Worm (Caenorhabditis elegans) whole organism, L1 larva: ENCODE measurements around the gene clec-145.

ENCODE experiments used
- C16A3.4 ChIP-seq: fragments of 150-350 bp; optimal IDR thresholded peaks from 2 replicates; lab custom pipeline; 2014; ENCODE audit warnings: missing biosample characterization, missing genetic modification characterization
- aha-1 ChIP-seq: fragments of 150-350 bp; optimal IDR thresholded peaks from 2 replicates; lab custom pipeline; 2014; ENCODE audit warnings: missing biosample characterization, missing genetic modification characterization
- alr-1 ChIP-seq: fragments of 200-800 bp; sonication (Bioruptor generic); optimal IDR thresholded peaks from 2 replicates; lab custom pipeline; 2018; ENCODE audit warnings: borderline replicate concordance, mild to moderate bottlenecking, missing genetic modification characterization, missing compliant biosample characterization
- ama-1 ChIP-seq: fragments of 150-350 bp; optimal IDR thresholded peaks from 2 replicates; lab custom pipeline; 2014
- blmp-1 ChIP-seq: fragments of 150-350 bp; optimal IDR thresholded peaks from 2 replicates; lab custom pipeline; 2014; ENCODE audit warnings: missing biosample characterization, missing genetic modification characterization
- ceh-63 ChIP-seq: fragments of 200-800 bp; sonication (Bioruptor generic); optimal IDR thresholded peaks from 2 replicates; lab custom pipeline; 2018; ENCODE audit warnings: mild to moderate bottlenecking, missing genetic modification characterization, missing compliant biosample characterization
- ceh-82 ChIP-seq, 3 experiments: fragments of 150-350 bp in 1 of 3; sonication (generic microtip) in 2 of 3; optimal IDR thresholded peaks; 2 replicates each; lab custom pipeline; 2014 to 2017; ENCODE audit warnings: missing biosample characterization in 3 of 3, missing genetic modification characterization in 3 of 3
- ceh-88 ChIP-seq: fragments of 200-800 bp; sonication (Bioruptor generic); IDR thresholded peaks from 2 replicates; pipeline ENCODE4 v1.3.6; 2022; ENCODE audit warnings: missing genetic modification characterization, missing compliant biosample characterization
- dsc-1 ChIP-seq: sonication (generic microtip); optimal IDR thresholded peaks from 2 replicates; lab custom pipeline; 2016; ENCODE audit warnings: mild to moderate bottlenecking, missing genetic modification characterization, missing compliant biosample characterization
- efl-1 ChIP-seq, 4 experiments: fragments of 150-350 bp; optimal IDR thresholded peaks in 3 of 4; peaks in 1 of 4; 1 replicate in 1 of 4; 2 replicates in 3 of 4; lab custom pipeline; 2014; ENCODE audit warnings: missing biosample characterization in 2 of 4, missing genetic modification characterization in 2 of 4, missing genetic modification reagents in 2 of 4
- elt-3 ChIP-seq, 6 experiments: fragments of 150-350 bp in 1 of 6; sonication (generic microtip); optimal IDR thresholded peaks; 2 replicates each; lab custom pipeline; 2017 to 2018; ENCODE audit warnings: missing biosample characterization in 6 of 6, missing genetic modification characterization in 6 of 6, inconsistent platforms in 1 of 6
- fkh-10 ChIP-seq: sonication (generic microtip); optimal IDR thresholded peaks from 2 replicates; lab custom pipeline; 2017; ENCODE audit warnings: missing biosample characterization, missing genetic modification reagents, missing genetic modification characterization
- fkh-4 ChIP-seq: sonication (generic microtip); optimal IDR thresholded peaks from 2 replicates; lab custom pipeline; 2016; ENCODE audit warnings: missing compliant biosample characterization, missing genetic modification characterization, borderline replicate concordance
- fkh-8 ChIP-seq: sonication (generic microtip); optimal IDR thresholded peaks from 2 replicates; lab custom pipeline; 2016; ENCODE audit warnings: mild to moderate bottlenecking, missing genetic modification characterization, missing compliant biosample characterization
- grh-1 ChIP-seq: fragments of 200-800 bp; sonication (Bioruptor generic); IDR thresholded peaks from 2 replicates; pipeline ENCODE4 v1.3.6; 2022; ENCODE audit warnings: missing genetic modification reagents, missing genetic modification characterization, missing compliant biosample characterization
- lin-14 ChIP-seq: fragments of 200-800 bp; sonication (Bioruptor generic); optimal IDR thresholded peaks from 2 replicates; lab custom pipeline; 2018; ENCODE audit warnings: mild to moderate bottlenecking, missing genetic modification characterization, moderate library complexity, missing compliant biosample characterization
- lin-15B ChIP-seq: fragments of 150-350 bp; sonication (generic microtip); optimal IDR thresholded peaks from 3 replicates; lab custom pipeline; 2014; ENCODE audit warnings: missing biosample characterization, missing genetic modification characterization
- lin-35 ChIP-seq, 2 experiments: fragments of 150-350 bp; optimal IDR thresholded peaks; 2 replicates each; lab custom pipeline; 2014; ENCODE audit warnings: missing biosample characterization in 2 of 2, missing genetic modification characterization in 2 of 2, missing genetic modification reagents in 2 of 2
- lsy-2 ChIP-seq, 2 experiments: fragments of 150-350 bp; optimal IDR thresholded peaks; 2 replicates each; lab custom pipeline; 2014; ENCODE audit warnings: missing biosample characterization in 2 of 2, missing genetic modification characterization in 2 of 2
- mef-2 ChIP-seq: fragments of 150-350 bp; optimal IDR thresholded peaks from 2 replicates; lab custom pipeline; 2014; ENCODE audit warnings: missing biosample characterization, missing genetic modification characterization
- mep-1 ChIP-seq: fragments of 150-350 bp; optimal IDR thresholded peaks from 2 replicates; lab custom pipeline; 2014; ENCODE audit warnings: missing biosample characterization, missing genetic modification characterization
- nhr-12 ChIP-seq: sonication (generic microtip); optimal IDR thresholded peaks from 2 replicates; lab custom pipeline; 2017; ENCODE audit warnings: missing biosample characterization, missing genetic modification characterization
- nhr-19 ChIP-seq: fragments of 200-800 bp; sonication (Bioruptor generic); conservative IDR thresholded peaks from 2 replicates; pipeline ENCODE4 v1.3.6; 2022; ENCODE audit warnings: missing genetic modification characterization, missing compliant biosample characterization
- nhr-47 ChIP-seq: sonication (generic microtip); optimal IDR thresholded peaks from 2 replicates; lab custom pipeline; 2016; ENCODE audit warnings: mild to moderate bottlenecking, missing genetic modification characterization, moderate library complexity, missing compliant biosample characterization
- nhr-71 ChIP-seq: sonication (generic microtip); optimal IDR thresholded peaks from 2 replicates; lab custom pipeline; 2016; ENCODE audit warnings: mild to moderate bottlenecking, missing genetic modification characterization, moderate library complexity, missing compliant biosample characterization
- nhr-76 ChIP-seq: sonication (generic microtip); optimal IDR thresholded peaks from 2 replicates; lab custom pipeline; 2017; ENCODE audit warnings: missing biosample characterization, missing genetic modification characterization
- nhr-77 ChIP-seq: fragments of 150-350 bp; optimal IDR thresholded peaks from 2 replicates; lab custom pipeline; 2014; ENCODE audit warnings: missing biosample characterization, missing genetic modification characterization
- nhr-85 ChIP-seq: sonication (generic microtip); peaks from one replicate; lab custom pipeline; 2016; ENCODE audit warnings: missing genetic modification characterization, inconsistent platforms, missing compliant biosample characterization
- pqm-1 ChIP-seq: sonication (generic microtip); optimal IDR thresholded peaks from 3 replicates; lab custom pipeline; 2017; ENCODE audit warnings: missing biosample characterization, missing genetic modification characterization
- skn-1 ChIP-seq: fragments of 150-350 bp; optimal IDR thresholded peaks from 2 replicates; lab custom pipeline; 2014; ENCODE audit warnings: missing biosample characterization, missing genetic modification characterization
- sup-37 ChIP-seq: fragments of 200-800 bp; sonication (Bioruptor generic); optimal IDR thresholded peaks from 2 replicates; lab custom pipeline; 2018; ENCODE audit warnings: mild to moderate bottlenecking, missing genetic modification characterization, missing compliant biosample characterization
- swsn-7 ChIP-seq: sonication (generic microtip); optimal IDR thresholded peaks from 2 replicates; lab custom pipeline; 2016; ENCODE audit warnings: missing genetic modification characterization, missing compliant biosample characterization
- tbx-2 ChIP-seq: sonication (generic microtip); optimal IDR thresholded peaks from 2 replicates; lab custom pipeline; 2016; ENCODE audit warnings: missing genetic modification characterization, missing compliant biosample characterization
- tlp-1 ChIP-seq: fragments of 150-350 bp; optimal IDR thresholded peaks from 2 replicates; lab custom pipeline; 2014; ENCODE audit warnings: missing biosample characterization, missing genetic modification characterization
- unc-30 ChIP-seq: sonication (generic microtip); optimal IDR thresholded peaks from 2 replicates; lab custom pipeline; 2017; ENCODE audit warnings: missing biosample characterization, missing genetic modification characterization
- unc-62 ChIP-seq: fragments of 150-350 bp; optimal IDR thresholded peaks from 2 replicates; lab custom pipeline; 2014; ENCODE audit warnings: missing biosample characterization, missing genetic modification reagents, missing genetic modification characterization
- xbp-1 ChIP-seq: sonication (generic microtip); optimal IDR thresholded peaks from 2 replicates; lab custom pipeline; 2016; ENCODE audit warnings: missing genetic modification characterization, missing compliant biosample characterization
- zip-4 ChIP-seq: fragments of 200-800 bp; sonication (Bioruptor generic); optimal IDR thresholded peaks from 2 replicates; lab custom pipeline; 2018; ENCODE audit warnings: mild to moderate bottlenecking, missing genetic modification characterization, moderate library complexity, missing compliant biosample characterization

The clec-145 gene

DNA sequence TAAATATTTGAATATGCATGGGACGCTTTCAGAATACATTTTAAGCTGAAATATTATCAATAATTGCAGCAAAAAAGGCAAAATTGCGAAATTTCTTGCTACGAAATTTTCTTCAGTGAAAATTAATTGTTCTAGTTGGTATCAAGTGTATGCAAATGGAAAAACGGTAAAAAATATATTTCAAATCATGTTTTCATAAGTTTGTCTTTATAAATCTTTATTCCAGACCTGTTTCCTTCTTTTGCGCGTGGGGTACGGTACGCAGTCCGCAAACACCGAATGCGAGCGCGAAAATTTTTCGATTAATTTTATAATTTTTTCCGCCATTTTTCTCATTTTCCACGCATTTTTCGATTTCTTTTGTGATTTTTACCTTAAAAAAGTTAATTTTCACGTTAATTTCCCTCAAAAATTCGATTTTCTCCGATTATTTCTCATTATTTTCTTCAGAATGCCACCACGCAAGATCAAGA, 6.2 kb upstream of the clec-145 start, which contains the start of the genes fbxc-23 and csc-1 (continued):
- TF ChIP-seq C16A3.4 (tag; lab: Kevin White, UChicago) (peak; percentile 59), nhr-47 (tag; lab: Kevin White, UChicago) (peak; percentile 51), lin-14 (peak; percentile 43), tbx-2 (tag; lab: Kevin White, UChicago) (peak; percentile 45), unc-62 (GFP tag; lab: Kevin White, UChicago) (no peak), nhr-85 (peak; percentile 34), grh-1 (GFP tag; lab: Robert Waterston, UW) (peak; percentile 48; the same call in 1 of the 2 replicates), xbp-1 (tag; lab: Kevin White, UChicago) (peak; percentile 39), nhr-71 (tag; lab: Kevin White, UChicago) (peak; percentile 61), dsc-1 (peak; percentile 33), nhr-77 (tag; lab: Kevin White, UChicago) (peak; percentile 21), efl-1 (optimal IDR thresholded peaks at IDR 0.05; lab: Kevin White, UChicago) (peak; percentile 93 to 96), efl-1 (GFP tag; optimal IDR thresholded peaks at IDR 0.05 in 1 of 2; lab: Kevin White, UChicago) (peak; percentile 95 to 99), elt-3 (tag; optimal IDR thresholded peaks at IDR 0.05; lab: Kevin White, UChicago) (peak in 1 of 6 experiments; percentile 67), sup-37 (GFP tag; lab: Kevin White, UChicago) (no peak)

DNA sequence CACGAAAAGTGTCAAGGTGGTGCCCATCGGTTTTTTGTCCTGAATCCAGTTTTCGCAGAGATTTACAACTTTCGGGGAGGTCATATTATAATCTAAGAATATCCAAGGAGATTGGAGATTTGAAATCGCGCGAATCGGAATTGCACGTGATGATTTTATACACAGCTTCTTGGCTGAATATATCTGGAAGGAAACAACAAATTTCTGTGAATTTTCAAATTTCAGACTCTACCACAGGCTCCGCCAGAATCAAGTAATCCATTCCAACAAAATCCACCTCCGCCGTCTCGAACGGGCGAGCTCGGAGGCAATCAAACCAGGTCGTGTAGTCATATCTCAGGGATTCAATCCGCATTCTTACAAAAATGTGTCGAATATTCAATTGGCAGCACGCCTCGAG, 4.9 kb upstream of the clec-145 start:
- TF ChIP-seq blmp-1 (no peak), lin-15B (no peak), mef-2 (tag; lab: Kevin White, UChicago) (no peak), tbx-2 (tag; lab: Kevin White, UChicago) (no peak), nhr-19 (GFP tag; lab: Robert Waterston, UW) (no peak), dsc-1 (no peak), nhr-12 (tag; lab: Kevin White, UChicago) (no peak), ama-1 (lab: Kevin White, UChicago) (no peak), efl-1 (optimal IDR thresholded peaks at IDR 0.05; lab: Kevin White, UChicago) (no peak), efl-1 (GFP tag; optimal IDR thresholded peaks at IDR 0.05 in 1 of 2; lab: Kevin White, UChicago) (no peak), fkh-4 (tag; lab: Kevin White, UChicago) (no peak), zip-4 (no peak), nhr-85 (no peak), ceh-63 (GFP tag; lab: Kevin White, UChicago) (no peak), mep-1 (no peak), lsy-2 (tag; optimal IDR thresholded peaks at IDR 0.05; lab: Kevin White, UChicago) (no peak)

DNA sequence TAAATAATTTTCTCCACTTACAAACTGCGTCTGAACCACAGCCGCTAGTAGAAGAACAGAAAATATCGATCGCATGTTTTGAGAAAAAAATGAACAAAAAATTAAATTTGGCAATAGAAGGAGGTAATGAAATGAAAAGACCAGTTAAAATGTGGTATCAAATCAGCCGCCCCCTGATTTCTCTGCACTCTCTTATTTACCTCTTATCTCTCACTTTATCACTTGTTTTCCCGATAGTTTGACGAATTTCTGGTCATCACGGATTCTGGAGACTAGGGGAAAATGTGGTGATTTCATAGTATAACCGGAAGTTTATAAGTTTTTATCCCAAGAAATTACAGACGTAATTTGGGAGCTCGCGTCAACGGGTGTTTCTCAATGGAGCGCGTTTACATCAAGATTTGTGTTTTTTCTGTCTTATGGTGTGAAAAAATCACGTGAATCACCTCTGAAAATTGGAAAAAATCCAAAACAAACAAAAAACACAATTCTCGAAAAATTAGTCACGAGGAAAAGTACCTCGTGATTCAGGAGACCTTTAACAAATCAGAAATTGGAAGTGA, 3.4 kb upstream of the clec-145 start, which contains the start of gene clec-146:
Gene clec-146, minus strand, starts transcription at position 116 of the 563 bp plus-strand sequence.
- TF ChIP-seq nhr-19 (GFP tag; lab: Robert Waterston, UW) (0 out of 2 replicates have a peak, but pooled peaks have one; percentile 17), lin-35 (GFP tag; optimal IDR thresholded peaks at IDR 0.05; lab: Kevin White, UChicago) (no peak), nhr-76 (tag; lab: Kevin White, UChicago) (no peak), nhr-85 (peak; percentile 68), elt-3 (tag; optimal IDR thresholded peaks at IDR 0.05; lab: Kevin White, UChicago) (peak in 1 of 6 experiments; percentile 55), fkh-8 (tag; lab: Kevin White, UChicago) (no peak), ceh-82 (tag; optimal IDR thresholded peaks at IDR 0.05; lab: Kevin White, UChicago) (no peak), unc-30 (tag; lab: Kevin White, UChicago) (no peak), swsn-7 (tag; lab: Kevin White, UChicago) (no peak), efl-1 (optimal IDR thresholded peaks at IDR 0.05; lab: Kevin White, UChicago) (no peak), efl-1 (GFP tag; optimal IDR thresholded peaks at IDR 0.05 in 1 of 2; lab: Kevin White, UChicago) (peak in 1 of 2 experiments; percentile 92), fkh-10 (no peak), nhr-77 (tag; lab: Kevin White, UChicago) (no peak), lsy-2 (tag; optimal IDR thresholded peaks at IDR 0.05; lab: Kevin White, UChicago) (peak in 1 of 2 experiments; percentile 25), zip-4 (no peak), skn-1 (no peak), pqm-1 (tag; lab: Kevin White, UChicago) (no peak), aha-1 (tag; lab: Kevin White, UChicago) (no peak), alr-1 (no peak), tlp-1 (no peak), blmp-1 (peak; percentile 9), ceh-63 (GFP tag; lab: Kevin White, UChicago) (no peak), ceh-88 (GFP tag; lab: Robert Waterston, UW) (no peak)
